Worm (Caenorhabditis elegans) whole organism, mixed stage, embryonic: ENCODE data around the gene swd-2.1.

ENCODE experiments used
- M03D4.4 ChIP-seq: sonication (generic microtip); optimal IDR thresholded peaks from 2 replicates; lab custom pipeline; 2017; ENCODE audit warnings: mild to moderate bottlenecking, missing genetic modification characterization, missing compliant biosample characterization
- blmp-1 ChIP-seq: fragments of 150-350 bp; optimal IDR thresholded peaks from 2 replicates; lab custom pipeline; 2014; ENCODE audit warnings: missing biosample characterization, missing genetic modification characterization
- ceh-39 ChIP-seq: fragments of 150-350 bp; optimal IDR thresholded peaks from 2 replicates; lab custom pipeline; 2014; ENCODE audit warnings: missing biosample characterization, missing genetic modification characterization
- ceh-43 ChIP-seq: fragments of 200-800 bp; sonication (Bioruptor generic); optimal IDR thresholded peaks from 2 replicates; lab custom pipeline; 2018; ENCODE audit warnings: mild to moderate bottlenecking, missing genetic modification characterization, moderate library complexity, missing compliant biosample characterization
- ceh-83 ChIP-seq: fragments of 200-800 bp; sonication (Bioruptor generic); optimal IDR thresholded peaks from 2 replicates; lab custom pipeline; 2018; ENCODE audit warnings: mild to moderate bottlenecking, missing genetic modification characterization, missing compliant biosample characterization
- ces-1 ChIP-seq: fragments of 150-350 bp; optimal IDR thresholded peaks from 2 replicates; lab custom pipeline; 2014; ENCODE audit warnings: missing biosample characterization, missing genetic modification reagents, missing genetic modification characterization
- cnd-1 ChIP-seq: fragments of 200-800 bp; sonication (Bioruptor generic); optimal IDR thresholded peaks from 2 replicates; lab custom pipeline; 2018; ENCODE audit warnings: mild to moderate bottlenecking, missing genetic modification characterization, missing compliant biosample characterization
- elt-1 ChIP-seq: sonication (generic microtip); optimal IDR thresholded peaks from 2 replicates; lab custom pipeline; 2017; ENCODE audit warnings: missing genetic modification characterization, mild to moderate bottlenecking, missing compliant biosample characterization, antibody characterized with exemption, moderate library complexity, borderline replicate concordance; ENCODE audit not compliant: insufficient read depth
- elt-3 ChIP-seq: fragments of 150-350 bp; optimal IDR thresholded peaks from 2 replicates; lab custom pipeline; 2014; ENCODE audit warnings: missing biosample characterization, missing genetic modification characterization
- flh-1 ChIP-seq: fragments of 200-800 bp; sonication (Bioruptor generic); optimal IDR thresholded peaks from 2 replicates; lab custom pipeline; 2018; ENCODE audit warnings: mild to moderate bottlenecking, missing genetic modification characterization, moderate library complexity, missing compliant biosample characterization
- ham-2 ChIP-seq: fragments of 200-800 bp; sonication (Bioruptor generic); optimal IDR thresholded peaks from 2 replicates; lab custom pipeline; 2018; ENCODE audit warnings: mild to moderate bottlenecking, missing genetic modification characterization, missing compliant biosample characterization
- hlh-1 ChIP-seq: fragments of 150-350 bp; optimal IDR thresholded peaks from 2 replicates; lab custom pipeline; 2014; ENCODE audit warnings: missing biosample characterization, missing genetic modification reagents, missing genetic modification characterization
- lin-32 ChIP-seq: fragments of 200-800 bp; sonication (Bioruptor generic); optimal IDR thresholded peaks from 2 replicates; lab custom pipeline; 2018; ENCODE audit warnings: mild to moderate bottlenecking, missing genetic modification characterization, missing compliant biosample characterization
- lsy-2 ChIP-seq: fragments of 150-350 bp; optimal IDR thresholded peaks from 2 replicates; lab custom pipeline; 2014; ENCODE audit warnings: missing biosample characterization, missing genetic modification characterization
- mab-5 ChIP-seq: fragments of 150-350 bp; optimal IDR thresholded peaks from 2 replicates; lab custom pipeline; 2014; ENCODE audit warnings: missing biosample characterization, missing genetic modification characterization
- nhr-12 ChIP-seq: fragments of 150-350 bp; optimal IDR thresholded peaks from 2 replicates; lab custom pipeline; 2014; ENCODE audit warnings: missing biosample characterization, missing genetic modification characterization
- nhr-2 ChIP-seq: fragments of 150-350 bp; optimal IDR thresholded peaks from 2 replicates; lab custom pipeline; 2014; ENCODE audit warnings: missing biosample characterization, missing genetic modification characterization
- nhr-237 ChIP-seq: fragments of 150-350 bp; optimal IDR thresholded peaks from 2 replicates; lab custom pipeline; 2014; ENCODE audit warnings: missing biosample characterization, missing genetic modification characterization
- nhr-76 ChIP-seq: sonication (generic microtip); optimal IDR thresholded peaks from 2 replicates; lab custom pipeline; 2017; ENCODE audit warnings: missing biosample characterization, missing genetic modification characterization
- pha-4 ChIP-seq: fragments of 150-350 bp; optimal IDR thresholded peaks from 2 replicates; lab custom pipeline; 2018; ENCODE audit warnings: missing biosample characterization, missing genetic modification reagents, missing genetic modification characterization
- sem-2 ChIP-seq: fragments of 200-800 bp; sonication (Bioruptor generic); optimal IDR thresholded peaks from 2 replicates; lab custom pipeline; 2018; ENCODE audit warnings: mild to moderate bottlenecking, missing genetic modification characterization, missing compliant biosample characterization
- sptf-1 ChIP-seq: sonication (generic microtip); optimal IDR thresholded peaks from 2 replicates; lab custom pipeline; 2017; ENCODE audit warnings: mild to moderate bottlenecking, missing genetic modification characterization, moderate library complexity, missing compliant biosample characterization
- tbx-8 ChIP-seq: fragments of 200-800 bp; sonication (Bioruptor generic); optimal IDR thresholded peaks from 2 replicates; lab custom pipeline; 2018; ENCODE audit warnings: mild to moderate bottlenecking, missing genetic modification characterization, moderate library complexity, missing compliant biosample characterization
- unc-120 ChIP-seq: sonication (generic microtip); optimal IDR thresholded peaks from 2 replicates; lab custom pipeline; 2017; ENCODE audit warnings: missing genetic modification characterization, missing compliant biosample characterization; ENCODE audit not compliant: poor library complexity, severe bottlenecking
- unc-62 ChIP-seq: fragments of 150-350 bp; optimal IDR thresholded peaks from 2 replicates; lab custom pipeline; 2014; ENCODE audit warnings: missing biosample characterization, missing genetic modification reagents, missing genetic modification characterization
- zip-8 ChIP-seq: fragments of 150-350 bp; optimal IDR thresholded peaks from 2 replicates; lab custom pipeline; 2014; ENCODE audit warnings: missing biosample characterization, missing genetic modification characterization

The swd-2.1 gene

ce11 chrIV:7791821-7792446, 16.1 kb downstream of the swd-2.1 start, which contains the start of gene C33H5.13:
Gene C33H5.13 (minus strand): TSS chrIV:7792263.
- TF ChIP-seq blmp-1 (tag; lab: Kevin White, UChicago) (no peak), M03D4.4 (tag; lab: Kevin White, UChicago) (no peak)

- TF ChIP-seq unc-62 (GFP tag; lab: Kevin White, UChicago) = no peak
- TF ChIP-seq zip-8 (tag; lab: Kevin White, UChicago) = no peak
- no peak for TF ChIP-seq unc-120
- TF ChIP-seq nhr-2 (tag; lab: Kevin White, UChicago) = no peak
- no peak for TF ChIP-seq cnd-1 (tag; lab: Kevin White, UChicago)
- TF ChIP-seq lin-32 = no peak
- no peak for TF ChIP-seq flh-1 (GFP tag; lab: Kevin White, UChicago)
- no peak for TF ChIP-seq elt-3
- TF ChIP-seq sptf-1 (tag; lab: Kevin White, UChicago) = no peak
- TF ChIP-seq mab-5 (tag; lab: Kevin White, UChicago) = no peak
- TF ChIP-seq sem-2 = no peak
- TF ChIP-seq ham-2 (GFP tag; lab: Kevin White, UChicago) = no peak
- no peak for TF ChIP-seq nhr-12 (tag; lab: Kevin White, UChicago)
Observed at ce11 chrIV:7794709-7795108, 18.9 kb downstream of the swd-2.1 start, which contains the start of gene ntp-1. Gene ntp-1 (minus strand): TSS chrIV:7794809.

ce11 chrIV:7796432-7797113, 20.7 kb downstream of the swd-2.1 start, which contains the start of gene sgo-1:
Gene sgo-1 (minus strand): TSS chrIV:7796482.
- TF ChIP-seq nhr-237 (tag; lab: Kevin White, UChicago) = no peak
- TF ChIP-seq ceh-83 (GFP tag; lab: Kevin White, UChicago) = no peak
- no peak for TF ChIP-seq pha-4 (tag; lab: Kevin White, UChicago)
- TF ChIP-seq sem-2 = no peak
- TF ChIP-seq ham-2 (GFP tag; lab: Kevin White, UChicago) = no peak
- TF ChIP-seq tbx-8 (GFP tag; lab: Kevin White, UChicago) = no peak
- no peak for TF ChIP-seq lin-32

- no peak for TF ChIP-seq nhr-76
- TF ChIP-seq nhr-12 (tag; lab: Kevin White, UChicago) = no peak
- TF ChIP-seq M03D4.4 (tag; lab: Kevin White, UChicago) = no peak
- TF ChIP-seq ceh-43 (GFP tag; lab: Kevin White, UChicago) = no peak
- TF ChIP-seq lsy-2 (tag; lab: Kevin White, UChicago) = no peak
- no peak for TF ChIP-seq unc-62 (GFP tag; lab: Kevin White, UChicago)
- TF ChIP-seq hlh-1 (tag; lab: Kevin White, UChicago) = no peak
- TF ChIP-seq blmp-1 (tag; lab: Kevin White, UChicago) = no peak
- no peak for TF ChIP-seq ceh-39 (tag; lab: Kevin White, UChicago)
- TF ChIP-seq elt-3 = no peak
Observed at ce11 chrIV:7800338-7800737, 24.5 kb downstream of the swd-2.1 start.

ce11 chrIV:7803250-7803649, 27.4 kb downstream of the swd-2.1 start, which contains the start of gene C33H5.16:
Gene C33H5.16 (minus strand): TSS chrIV:7803350.
- no peak for TF ChIP-seq ceh-83 (GFP tag; lab: Kevin White, UChicago)
- no peak for TF ChIP-seq nhr-12 (tag; lab: Kevin White, UChicago)
- TF ChIP-seq sem-2 = no peak
- TF ChIP-seq pha-4 (tag; lab: Kevin White, UChicago) = no peak
- no peak for TF ChIP-seq elt-1 (tag; lab: Kevin White, UChicago)
- no peak for TF ChIP-seq ces-1 (GFP tag; lab: Kevin White, UChicago)
- TF ChIP-seq nhr-237 (tag; lab: Kevin White, UChicago) = no peak
- TF ChIP-seq flh-1 (GFP tag; lab: Kevin White, UChicago) = no peak
- no peak for TF ChIP-seq cnd-1 (tag; lab: Kevin White, UChicago)
- TF ChIP-seq unc-120 = no peak
- TF ChIP-seq ceh-39 (tag; lab: Kevin White, UChicago) = no peak

- TF ChIP-seq nhr-12 (tag; lab: Kevin White, UChicago) = no peak
- peak; percentile 64 for TF ChIP-seq elt-1 (tag; lab: Kevin White, UChicago)
Observed at ce11 chrIV:7804740-7805139, 28.9 kb downstream of the swd-2.1 start, which contains the start of gene C33H5.2. Gene C33H5.2 (plus strand): TSS chrIV:7805040.
